Worm (Caenorhabditis elegans): ENCODE results near the gene F59B2.8.

Gene F59B2.8

ce11 chrIII:9052371-9052978 lies 42.5 kb upstream of the F59B2.8 start (continued):
- peak; percentile 55 for TF ChIP-seq dmd-6 (GFP tag; IDR thresholded peaks at IDR 0.05)
- peak; percentile 59 for TF ChIP-seq mes-2 (tag; optimal IDR thresholded peaks at IDR 0.05; ENCODE audit: poor library complexity, severe bottlenecking)
- TF ChIP-seq Y48G9A.11 (GFP tag; IDR thresholded peaks at IDR 0.05): peak; percentile 69
- TF ChIP-seq egl-43 (GFP tag; IDR thresholded peaks at IDR 0.05): peak; percentile 83
- 0 out of 2 replicates have a peak, but pooled peaks have one; percentile 23 for TF ChIP-seq dmd-8 (GFP tag; IDR thresholded peaks at IDR 0.05)
- TF ChIP-seq mxl-3 (GFP tag; optimal IDR thresholded peaks at IDR 0.05): peak; percentile 68
- TF ChIP-seq lin-15B (tag; optimal IDR thresholded peaks at IDR 0.05): no peak
- no peak for TF ChIP-seq nhr-76 (tag; optimal IDR thresholded peaks at IDR 0.05)
- no peak; the same call in 1 of the 2 replicates for TF ChIP-seq php-3 (GFP tag; IDR thresholded peaks at IDR 0.05)
- peak in 1 of 2 experiments; percentile 97 for TF ChIP-seq unc-62 (GFP tag; optimal IDR thresholded peaks at IDR 0.05 in 1 of 2)
- no peak for TF ChIP-seq unc-62 (tag; optimal IDR thresholded peaks at IDR 0.05)
- TF ChIP-seq daf-16 (GFP tag; optimal IDR thresholded peaks at IDR 0.05): peak in 1 of 2 experiments; percentile 29
- peak; percentile 6 for TF ChIP-seq daf-16 (tag; optimal IDR thresholded peaks at IDR 0.05)
- peak; percentile 54 for TF ChIP-seq mep-1 (tag; optimal IDR thresholded peaks at IDR 0.05)
- TF ChIP-seq ctbp-1 (GFP tag; IDR thresholded peaks at IDR 0.05): peak; percentile 78
- 0 out of 2 replicates have a peak, but pooled peaks have one; percentile 24 for TF ChIP-seq tra-1 (GFP tag; IDR thresholded peaks at IDR 0.05)
- peak; percentile 22 for TF ChIP-seq nhr-28 (tag; optimal IDR thresholded peaks at IDR 0.05)
- TF ChIP-seq Y105C5A.15 (GFP tag; IDR thresholded peaks at IDR 0.05): peak; percentile 88
- no peak for TF ChIP-seq nhr-25 (tag; optimal IDR thresholded peaks at IDR 0.05; ENCODE audit: borderline replicate concordance, insufficient read depth)
- TF ChIP-seq ztf-7 (tag; optimal IDR thresholded peaks at IDR 0.05): no peak
- peak; percentile 40; the same call in 1 of the 2 replicates for TF ChIP-seq lin-38 (GFP tag; IDR thresholded peaks at IDR 0.05)
- TF ChIP-seq mdl-1 (tag; optimal IDR thresholded peaks at IDR 0.05): no peak
- no peak for TF ChIP-seq saeg-2 (GFP tag; IDR thresholded peaks at IDR 0.05)
- 0 out of 2 replicates have a peak, but pooled peaks have one; percentile 19 for TF ChIP-seq mdt-29 (GFP tag; IDR thresholded peaks at IDR 0.05)
- peak in 1 of 2 experiments; percentile 10 for TF ChIP-seq hif-1 (tag; optimal IDR thresholded peaks at IDR 0.05)
- no peak for TF ChIP-seq nhr-42 (GFP tag; IDR thresholded peaks at IDR 0.05)
- TF ChIP-seq Y75B8A.6 (GFP tag; IDR thresholded peaks at IDR 0.05): peak; percentile 79; the same call in 1 of the 2 replicates
- TF ChIP-seq vab-7 (GFP tag; IDR thresholded peaks at IDR 0.05): peak; percentile 24; the same call in 1 of the 2 replicates
- TF ChIP-seq dve-1 (tag; optimal IDR thresholded peaks at IDR 0.05; ENCODE audit: insufficient read depth): peak; percentile 4
- TF ChIP-seq nhr-11 (tag; optimal IDR thresholded peaks at IDR 0.05): peak; percentile 14
- TF ChIP-seq aha-1 (tag): peak; percentile 99
- TF ChIP-seq T20F7.1 (GFP tag; optimal IDR thresholded peaks at IDR 0.05): peak; percentile 39
- no peak for TF ChIP-seq sdz-12 (GFP tag; optimal IDR thresholded peaks at IDR 0.05)
- TF ChIP-seq ZK337.2 (GFP tag; IDR thresholded peaks at IDR 0.05): no peak
- TF ChIP-seq F26F4.8 (GFP tag; conservative IDR thresholded peaks at IDR 0.05): 0 out of 2 replicates have a peak, but pooled peaks have one; percentile 42
- no peak for TF ChIP-seq nhr-111 (GFP tag; optimal IDR thresholded peaks at IDR 0.05)
- peak; percentile 82 for TF ChIP-seq hmg-1.1 (GFP tag; IDR thresholded peaks at IDR 0.05)

DNA sequence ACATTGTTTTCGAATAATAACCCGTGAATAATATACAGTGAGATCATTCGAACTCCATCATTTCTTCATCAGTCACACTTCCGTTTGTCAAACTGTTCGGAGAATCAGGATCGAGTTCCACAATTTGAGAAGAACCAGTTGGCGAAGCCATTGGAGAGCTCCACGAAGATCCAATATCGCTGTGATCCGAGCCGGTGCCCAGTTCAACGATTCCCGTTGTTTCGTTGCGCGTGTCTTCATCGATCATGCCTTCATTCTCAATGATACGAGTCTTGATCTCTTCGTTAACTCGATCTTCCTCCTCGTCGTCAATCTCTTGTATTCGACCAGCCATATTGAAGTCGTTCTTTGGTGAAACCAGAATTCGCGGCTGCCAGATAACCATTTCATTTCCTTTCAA lies 41.7 kb upstream of the F59B2.8 start:
- TF ChIP-seq madf-5 (GFP tag; IDR thresholded peaks at IDR 0.05): 0 out of 4 replicates have a peak, but pooled peaks of 1 of the 2 experiments have one; percentile 6
- no peak for TF ChIP-seq nhr-111 (GFP tag; optimal IDR thresholded peaks at IDR 0.05)
- no peak for TF ChIP-seq attf-4 (tag; optimal IDR thresholded peaks at IDR 0.05)
- TF ChIP-seq set-16 (GFP tag; IDR thresholded peaks at IDR 0.05): no peak
- TF ChIP-seq ztf-11 (tag; optimal IDR thresholded peaks at IDR 0.05): no peak
- 0 out of 2 replicates have a peak, but pooled peaks have one; percentile 9 for TF ChIP-seq tra-1 (GFP tag; IDR thresholded peaks at IDR 0.05)
- TF ChIP-seq egl-27 (tag; optimal IDR thresholded peaks at IDR 0.05): no peak
- TF ChIP-seq mep-1 (tag; optimal IDR thresholded peaks at IDR 0.05): no peak
- 0 out of 2 replicates have a peak, but pooled peaks have one; percentile 54 for TF ChIP-seq ZK337.2 (GFP tag; IDR thresholded peaks at IDR 0.05)
- TF ChIP-seq mxl-2 (GFP tag; conservative IDR thresholded peaks at IDR 0.05): peak; percentile 49; the same call in 1 of the 2 replicates
